Worm (Caenorhabditis elegans) whole organism, L3 larva: Measurements from ENCODE around the gene acr-20.

Source experiments
- ama-1 ChIP-seq: fragments of 150-350 bp; optimal IDR thresholded peaks from 2 replicates; lab custom pipeline; 2018
- lin-15B ChIP-seq: fragments of 150-350 bp; optimal IDR thresholded peaks from 2 replicates; lab custom pipeline; 2014; ENCODE audit warnings: missing biosample characterization, missing genetic modification characterization
- nhr-25 ChIP-seq: sonication (generic microtip); optimal IDR thresholded peaks from 2 replicates; lab custom pipeline; 2017; ENCODE audit warnings: missing biosample characterization, missing genetic modification characterization
- pha-4 ChIP-seq: fragments of 150-350 bp; optimal IDR thresholded peaks from 2 replicates; lab custom pipeline; 2014; ENCODE audit warnings: missing biosample characterization, missing genetic modification reagents, missing genetic modification characterization
- unc-39 ChIP-seq: sonication (generic microtip); optimal IDR thresholded peaks from 4 replicates; lab custom pipeline; 2017; ENCODE audit warnings: missing biosample characterization, missing genetic modification characterization

DNA sequence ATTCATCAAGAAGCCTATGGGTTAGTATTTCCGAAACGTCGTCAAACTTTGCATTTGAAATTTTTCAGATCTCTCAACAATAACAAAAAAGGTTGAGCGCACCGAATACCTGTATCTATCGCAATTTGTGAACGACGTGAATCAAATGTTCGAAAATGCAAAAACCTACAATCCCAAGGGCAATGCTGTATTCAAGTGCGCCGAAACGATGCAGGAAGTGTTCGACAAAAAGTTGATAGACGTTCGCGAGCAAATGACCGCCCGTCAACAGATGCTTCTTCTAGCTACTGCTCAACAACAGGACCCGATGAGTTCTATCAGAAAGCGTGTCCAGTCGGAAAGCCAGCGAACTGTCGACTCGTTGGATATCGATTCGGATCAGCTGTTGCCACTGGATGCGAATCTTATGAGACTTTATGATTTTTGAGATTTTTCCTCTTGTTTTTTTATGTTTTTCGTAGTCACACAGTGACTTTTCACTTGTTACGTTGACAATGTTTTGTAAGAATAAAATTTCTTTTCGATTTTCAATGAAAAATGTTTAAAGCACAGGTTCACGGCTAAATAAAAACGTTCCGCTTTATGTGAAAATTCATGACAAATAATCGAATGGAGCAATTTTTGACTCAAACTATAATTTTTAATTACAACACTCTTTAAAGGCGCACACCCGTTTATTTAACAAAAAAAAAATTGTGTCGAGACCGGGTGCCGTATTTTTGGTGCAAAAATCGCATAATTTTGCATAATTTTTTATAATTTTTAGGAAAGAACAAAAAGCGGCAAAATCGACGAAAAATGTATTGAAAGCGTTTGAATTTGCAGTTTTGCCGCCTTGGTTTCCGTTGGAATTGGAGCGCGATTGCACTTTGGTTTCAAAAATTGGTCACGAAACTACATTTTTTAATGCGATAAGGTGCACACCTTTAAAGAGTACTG is 29.9 kb upstream of the acr-20 start:
- peak; percentile 89 for TF ChIP-seq nhr-25 (tag; lab: Kevin White, UChicago)
- TF ChIP-seq pha-4 (tag; lab: Kevin White, UChicago): peak; percentile 37
- TF ChIP-seq lin-15B: no peak
- TF ChIP-seq ama-1: peak; percentile 98
- no peak for TF ChIP-seq unc-39 (tag; lab: Kevin White, UChicago)
